Worm (Caenorhabditis elegans) whole organism, L2 larva: Measurements from ENCODE around the gene sru-17.
"Not testable (repeated sequence)": the region's sequence is repeated elsewhere in the genome, so short reads cannot be mapped to it uniquely, and the experiment has no call there.

Experiments
- C34F6.9 ChIP-seq: fragments of 150-350 bp; optimal IDR thresholded peaks from 2 replicates; lab custom pipeline; 2014; ENCODE audit warnings: missing biosample characterization, missing genetic modification characterization
- F13H6.1 ChIP-seq: sonication (generic microtip); optimal IDR thresholded peaks from 2 replicates; lab custom pipeline; 2016; ENCODE audit warnings: missing genetic modification characterization, missing compliant biosample characterization
- R02D3.7 ChIP-seq: fragments of 150-350 bp; optimal IDR thresholded peaks from 2 replicates; lab custom pipeline; 2014; ENCODE audit warnings: missing biosample characterization, missing genetic modification characterization
- Y55F3AM.14 ChIP-seq: fragments of 200-800 bp; sonication (Bioruptor generic); optimal IDR thresholded peaks from 2 replicates; lab custom pipeline; 2018; ENCODE audit warnings: mild to moderate bottlenecking, missing genetic modification characterization, missing compliant biosample characterization
- alr-1 ChIP-seq: fragments of 150-350 bp; optimal IDR thresholded peaks from 2 replicates; lab custom pipeline; 2014; ENCODE audit warnings: missing biosample characterization, missing genetic modification characterization
- aly-2 ChIP-seq: fragments of 150-350 bp; optimal IDR thresholded peaks from 2 replicates; lab custom pipeline; 2014; ENCODE audit warnings: missing biosample characterization, missing genetic modification characterization
- ama-1 ChIP-seq: fragments of 150-350 bp; optimal IDR thresholded peaks from 2 replicates; lab custom pipeline; 2018; ENCODE audit warnings: inconsistent platforms
- blmp-1 ChIP-seq: sonication (generic microtip); optimal IDR thresholded peaks from 2 replicates; lab custom pipeline; 2017; ENCODE audit warnings: missing genetic modification characterization, mild to moderate bottlenecking, missing compliant biosample characterization, antibody characterized with exemption, moderate library complexity; ENCODE audit not compliant: insufficient read depth
- ceh-16 ChIP-seq: fragments of 150-350 bp; optimal IDR thresholded peaks from 2 replicates; lab custom pipeline; 2014; ENCODE audit warnings: missing biosample characterization, missing genetic modification characterization
- ceh-82 ChIP-seq: fragments of 150-350 bp; optimal IDR thresholded peaks from 2 replicates; lab custom pipeline; 2014; ENCODE audit warnings: missing biosample characterization, missing genetic modification characterization
- crh-2 ChIP-seq: sonication (generic microtip); optimal IDR thresholded peaks from 2 replicates; lab custom pipeline; 2017; ENCODE audit warnings: missing biosample characterization, missing genetic modification characterization
- dmd-4 ChIP-seq: sonication (generic microtip); optimal IDR thresholded peaks from 2 replicates; lab custom pipeline; 2017; ENCODE audit warnings: missing biosample characterization, missing genetic modification characterization
- egl-27 ChIP-seq: sonication (generic microtip); optimal IDR thresholded peaks from 3 replicates; lab custom pipeline; 2017; ENCODE audit warnings: missing biosample characterization, missing genetic modification reagents, missing genetic modification characterization
- elt-1 ChIP-seq: fragments of 150-350 bp; optimal IDR thresholded peaks from 2 replicates; lab custom pipeline; 2014; ENCODE audit warnings: missing biosample characterization, missing genetic modification characterization
- fos-1 ChIP-seq: fragments of 150-350 bp; optimal IDR thresholded peaks from 2 replicates; lab custom pipeline; 2014; ENCODE audit warnings: missing biosample characterization, missing genetic modification characterization
- gmeb-1 ChIP-seq: fragments of 150-350 bp; optimal IDR thresholded peaks from 2 replicates; lab custom pipeline; 2014; ENCODE audit warnings: missing biosample characterization, missing genetic modification characterization
- lin-11 ChIP-seq: fragments of 150-350 bp; sonication (generic microtip); optimal IDR thresholded peaks from 2 replicates; lab custom pipeline; 2014; ENCODE audit warnings: missing biosample characterization, missing genetic modification characterization, inconsistent platforms, mixed read lengths
- lin-13 ChIP-seq: fragments of 150-350 bp; optimal IDR thresholded peaks from 2 replicates; lab custom pipeline; 2014; ENCODE audit warnings: missing biosample characterization, missing genetic modification reagents, missing genetic modification characterization
- lin-39 ChIP-seq: fragments of 150-350 bp; optimal IDR thresholded peaks from 2 replicates; lab custom pipeline; 2014; ENCODE audit warnings: missing biosample characterization, missing genetic modification reagents, missing genetic modification characterization
- lsy-2 ChIP-seq, 2 experiments: fragments of 150-350 bp in 1 of 2; sonication (generic microtip) in 1 of 2; optimal IDR thresholded peaks; 2 replicates each; lab custom pipeline; 2014 to 2017; ENCODE audit warnings: missing biosample characterization in 2 of 2, missing genetic modification characterization in 2 of 2
- mbf-1 ChIP-seq: sonication (generic microtip); optimal IDR thresholded peaks from 2 replicates; lab custom pipeline; 2017; ENCODE audit warnings: missing biosample characterization, missing genetic modification characterization
- mdl-1 ChIP-seq, 2 experiments: fragments of 150-350 bp in 1 of 2; sonication (generic microtip) in 1 of 2; optimal IDR thresholded peaks; 2 replicates each; lab custom pipeline; 2017; ENCODE audit warnings: missing biosample characterization in 2 of 2, missing genetic modification characterization in 2 of 2
- nhr-11 ChIP-seq: fragments of 150-350 bp; optimal IDR thresholded peaks from 2 replicates; lab custom pipeline; 2014; ENCODE audit warnings: missing biosample characterization, missing genetic modification characterization
- nhr-129 ChIP-seq: fragments of 150-350 bp; optimal IDR thresholded peaks from 2 replicates; lab custom pipeline; 2014; ENCODE audit warnings: missing biosample characterization, missing genetic modification characterization
- nhr-23 ChIP-seq: fragments of 150-350 bp; optimal IDR thresholded peaks from 2 replicates; lab custom pipeline; 2014; ENCODE audit warnings: missing biosample characterization, missing genetic modification reagents, missing genetic modification characterization
- nhr-25 ChIP-seq: fragments of 150-350 bp; sonication (generic microtip); optimal IDR thresholded peaks from 3 replicates; lab custom pipeline; 2014; ENCODE audit warnings: missing biosample characterization, missing genetic modification characterization
- nhr-6 ChIP-seq: fragments of 150-350 bp; optimal IDR thresholded peaks from 2 replicates; lab custom pipeline; 2014; ENCODE audit warnings: missing biosample characterization, missing genetic modification characterization
- nhr-77 ChIP-seq: fragments of 150-350 bp; optimal IDR thresholded peaks from 2 replicates; lab custom pipeline; 2014; ENCODE audit warnings: missing biosample characterization, missing genetic modification characterization
- peb-1 ChIP-seq: fragments of 150-350 bp; optimal IDR thresholded peaks from 2 replicates; lab custom pipeline; 2014; ENCODE audit warnings: missing biosample characterization, missing genetic modification characterization
- skn-1 ChIP-seq: sonication (generic microtip); optimal IDR thresholded peaks from 2 replicates; lab custom pipeline; 2017; ENCODE audit warnings: missing biosample characterization, missing genetic modification characterization
- snpc-4 ChIP-seq: fragments of 150-350 bp; optimal IDR thresholded peaks from 2 replicates; lab custom pipeline; 2014; ENCODE audit warnings: missing biosample characterization, missing genetic modification characterization
- unc-39 ChIP-seq: fragments of 150-350 bp; optimal IDR thresholded peaks from 2 replicates; lab custom pipeline; 2014; ENCODE audit warnings: missing biosample characterization, missing genetic modification characterization
- unc-55 ChIP-seq: fragments of 150-350 bp; sonication (generic microtip); optimal IDR thresholded peaks from 3 replicates; lab custom pipeline; 2014; ENCODE audit warnings: missing biosample characterization, missing genetic modification reagents, missing genetic modification characterization
- unc-62 ChIP-seq: fragments of 150-350 bp; optimal IDR thresholded peaks from 2 replicates; lab custom pipeline; 2014; ENCODE audit warnings: missing biosample characterization, missing genetic modification reagents, missing genetic modification characterization
- zag-1 ChIP-seq: fragments of 150-350 bp; optimal IDR thresholded peaks from 2 replicates; lab custom pipeline; 2014; ENCODE audit warnings: missing biosample characterization, missing genetic modification characterization
- ztf-1 ChIP-seq: fragments of 200-800 bp; sonication (Bioruptor generic); conservative IDR thresholded peaks from 2 replicates; pipeline ENCODE4 v1.3.6; 2022; ENCODE audit warnings: missing genetic modification characterization, missing compliant biosample characterization
- ztf-11 ChIP-seq: sonication (generic microtip); optimal IDR thresholded peaks from 2 replicates; lab custom pipeline; 2017; ENCODE audit warnings: missing biosample characterization, missing genetic modification characterization
- ztf-4 ChIP-seq: fragments of 150-350 bp; optimal IDR thresholded peaks from 2 replicates; lab custom pipeline; 2014; ENCODE audit warnings: missing biosample characterization, missing genetic modification characterization

sru-17 gene

DNA sequence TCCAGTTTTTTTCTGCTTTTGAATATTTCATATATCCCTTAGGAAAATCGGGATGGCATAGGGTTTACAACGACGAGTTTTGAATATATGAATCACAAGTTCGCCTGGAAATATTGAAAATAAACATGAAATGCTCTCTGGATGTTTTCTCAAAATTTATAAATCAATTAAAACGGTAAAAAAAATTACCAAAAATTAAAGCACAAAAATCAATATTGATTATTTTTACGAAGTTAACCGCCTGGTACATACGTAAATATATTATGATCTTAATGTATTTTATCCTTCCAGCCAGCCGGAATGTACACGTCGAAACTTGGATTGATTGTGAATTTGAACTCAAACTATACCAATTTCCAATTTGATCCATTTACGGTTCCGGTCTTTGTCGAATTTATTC lies at the start of gene sru-17:
Gene sru-17, plus strand, starts transcription at position 301 of the 400 bp plus-strand sequence.
- not testable (repeated sequence) for TF ChIP-seq F13H6.1; zag-1 (tag; lab: Kevin White, UChicago); alr-1

DNA sequence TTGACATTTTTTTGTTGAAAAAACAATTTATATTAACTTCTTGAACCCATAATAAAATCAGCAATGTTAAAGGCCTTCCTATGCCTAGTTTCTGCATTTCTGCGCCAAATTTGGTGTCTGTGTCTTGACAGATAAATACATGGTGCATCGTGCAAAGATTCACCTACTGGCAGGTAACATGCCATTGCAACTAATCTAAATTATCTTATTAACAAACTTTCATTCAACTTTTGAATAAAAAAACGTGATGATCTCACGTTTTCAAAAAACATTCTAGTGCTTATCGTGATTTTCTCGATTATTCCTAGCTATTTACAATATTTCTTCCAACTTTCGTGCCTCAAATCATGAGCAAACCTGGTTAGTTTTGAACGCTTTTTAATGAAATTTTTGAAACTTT lies 48.9 kb upstream of the sru-17 start, which contains the start of gene C25G4.7:
Gene C25G4.7, plus strand, starts transcription at position 301 of the 400 bp plus-strand sequence.
- TF ChIP-seq egl-27 (tag; lab: Kevin White, UChicago) (no peak), nhr-6 (tag; lab: Kevin White, UChicago) (no peak), snpc-4 (tag; lab: Kevin White, UChicago) (no peak), alr-1 (no peak), fos-1 (no peak), nhr-11 (tag; lab: Kevin White, UChicago) (no peak), mbf-1 (tag; lab: Kevin White, UChicago) (no peak), mdl-1 (tag; optimal IDR thresholded peaks at IDR 0.05; lab: Kevin White, UChicago) (no peak), zag-1 (tag; lab: Kevin White, UChicago) (no peak), lsy-2 (tag; optimal IDR thresholded peaks at IDR 0.05; lab: Kevin White, UChicago) (no peak), ceh-82 (tag; lab: Kevin White, UChicago) (no peak), peb-1 (no peak), ztf-11 (tag; lab: Kevin White, UChicago) (no peak), unc-62 (GFP tag; lab: Kevin White, UChicago) (no peak), crh-2 (no peak), gmeb-1 (no peak), F13H6.1 (no peak), dmd-4 (tag; lab: Kevin White, UChicago) (no peak)

DNA sequence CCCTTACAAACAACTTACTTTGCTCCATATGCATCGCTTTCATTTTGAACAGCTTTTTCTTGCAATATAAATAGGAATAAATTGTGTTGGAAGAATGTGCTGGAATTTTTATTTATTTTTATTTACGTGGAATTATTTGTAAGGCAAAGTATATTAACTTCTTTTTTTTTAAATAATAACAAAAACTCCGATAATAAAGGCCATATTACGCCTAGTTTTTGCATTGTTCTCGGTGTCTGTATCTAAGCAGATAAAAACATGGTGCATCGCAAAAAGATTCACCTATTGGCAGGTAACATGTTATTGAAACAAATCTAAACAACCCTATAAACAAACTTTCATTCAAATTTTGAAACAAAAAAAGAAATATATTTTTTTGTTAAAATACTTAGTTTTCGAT lies 42.1 kb upstream of the sru-17 start, which contains the start of gene C25G4.8:
Gene C25G4.8, minus strand, starts transcription at position 101 of the 400 bp plus-strand sequence.
- TF ChIP-seq peb-1 (no peak), unc-55 (GFP tag; lab: Kevin White, UChicago) (no peak), snpc-4 (tag; lab: Kevin White, UChicago) (no peak), dmd-4 (tag; lab: Kevin White, UChicago) (no peak), ztf-11 (tag; lab: Kevin White, UChicago) (no peak), ztf-4 (tag; lab: Kevin White, UChicago) (no peak), mbf-1 (tag; lab: Kevin White, UChicago) (no peak), gmeb-1 (no peak), zag-1 (tag; lab: Kevin White, UChicago) (no peak), ceh-16 (tag; lab: Kevin White, UChicago) (no peak)

- TF ChIP-seq Y55F3AM.14 (GFP tag; lab: Kevin White, UChicago) = no peak
- TF ChIP-seq unc-55 (GFP tag; lab: Kevin White, UChicago) = peak; percentile 63
- no peak for TF ChIP-seq R02D3.7 (tag; lab: Kevin White, UChicago)
- TF ChIP-seq alr-1 = no peak
- no peak for TF ChIP-seq egl-27 (tag; lab: Kevin White, UChicago)
- no peak for TF ChIP-seq lin-13 (GFP tag; lab: Kevin White, UChicago)
- no peak for TF ChIP-seq elt-1 (tag; lab: Kevin White, UChicago)
- no peak for TF ChIP-seq lin-39 (tag; lab: Kevin White, UChicago)
- TF ChIP-seq skn-1 (tag; lab: Kevin White, UChicago) = no peak
- no peak for TF ChIP-seq nhr-11 (tag; lab: Kevin White, UChicago)
- no peak for TF ChIP-seq nhr-25 (tag; lab: Kevin White, UChicago)
- no peak for TF ChIP-seq nhr-77 (tag; lab: Kevin White, UChicago)
- TF ChIP-seq aly-2 (tag; lab: Kevin White, UChicago) = no peak
- TF ChIP-seq blmp-1 (tag; lab: Kevin White, UChicago) = no peak
- TF ChIP-seq lin-11 (tag; lab: Kevin White, UChicago) = peak; percentile 40
- no peak for TF ChIP-seq ama-1 (lab: Kevin White, UChicago)
- no peak for TF ChIP-seq zag-1 (tag; lab: Kevin White, UChicago)
- no peak for TF ChIP-seq unc-62 (GFP tag; lab: Kevin White, UChicago)
- TF ChIP-seq fos-1 = no peak
- TF ChIP-seq F13H6.1 = no peak
- no peak for TF ChIP-seq ztf-1
- peak; percentile 83 for TF ChIP-seq nhr-129 (tag; lab: Kevin White, UChicago)
- no peak for TF ChIP-seq ztf-11 (tag; lab: Kevin White, UChicago)
- no peak for TF ChIP-seq peb-1
- no peak for TF ChIP-seq dmd-4 (tag; lab: Kevin White, UChicago)
- TF ChIP-seq C34F6.9 (tag; lab: Kevin White, UChicago) = peak; percentile 55
- TF ChIP-seq unc-39 = no peak
- no peak for TF ChIP-seq nhr-23 (tag; lab: Kevin White, UChicago)
Measured at ce11 chrIV:12464822-12465221, 40.7 kb upstream of the sru-17 start.
